Fruit fly (Drosophila melanogaster) whole organism, pupa: ENCODE measurements around the gene CG14551.

Source experiments
- CG12605 ChIP-seq: fragments of 200-800 bp; sonication (Bioruptor generic); IDR thresholded peaks from 2 replicates; pipeline ENCODE4 v1.3.6; 2022; ENCODE audit warnings: missing biosample characterization, missing genetic modification characterization
- CG32121 ChIP-seq: fragments of 200-800 bp; sonication (Bioruptor generic); IDR thresholded peaks from 2 replicates; pipeline ENCODE4 v1.3.6; 2022; ENCODE audit warnings: missing biosample characterization, missing genetic modification characterization
- CG8159 ChIP-seq: fragments of 200-800 bp; sonication (Bioruptor generic); optimal IDR thresholded peaks from 3 replicates; lab custom pipeline; 2018; ENCODE audit warnings: missing biosample characterization, mild to moderate bottlenecking, missing genetic modification characterization, moderate library complexity
- EcR ChIP-seq: fragments of 200-800 bp; sonication (Bioruptor generic); optimal IDR thresholded peaks from 3 replicates; lab custom pipeline; 2019; ENCODE audit warnings: missing biosample characterization, missing genetic modification characterization, mild to moderate bottlenecking, moderate library complexity, missing genetic modification reagents
- Pif1A ChIP-seq: fragments of 200-800 bp; sonication (Bioruptor generic); optimal IDR thresholded peaks from 3 replicates; lab custom pipeline; 2016; ENCODE audit warnings: missing biosample characterization, missing genetic modification characterization
- Pif1B ChIP-seq: fragments of 200-800 bp; sonication (Bioruptor generic); optimal IDR thresholded peaks from 3 replicates; lab custom pipeline; 2016; ENCODE audit warnings: missing biosample characterization, missing genetic modification characterization

dm6 chr3R:26056381-26056780 lies 6.4 kb downstream of the CG14551 start, which contains the start of the genes Sld5 and CG14543:
- no peak for TF ChIP-seq CG8159 (tag; lab: Kevin White, UChicago)
- TF ChIP-seq Pif1A (GFP tag; lab: Kevin White, UChicago) = no peak
- TF ChIP-seq EcR = no peak
- TF ChIP-seq Pif1B (GFP tag; lab: Kevin White, UChicago) = no peak
- TF ChIP-seq CG32121 (GFP tag; lab: Robert Waterston, UW) = no peak
- no peak for TF ChIP-seq CG12605
